Worm (Caenorhabditis elegans) whole organism, L1 larva: Measurements from ENCODE around the gene F11D5.1.

Experiments used
- egl-27 ChIP-seq, 2 experiments: fragments of 150-350 bp in 1 of 2; sonication (generic microtip); optimal IDR thresholded peaks; 3 replicates each; lab custom pipeline; 2017 to 2018; ENCODE audit warnings: missing biosample characterization in 2 of 2, missing genetic modification characterization in 2 of 2, missing genetic modification reagents in 2 of 2
- nhr-76 ChIP-seq: sonication (generic microtip); optimal IDR thresholded peaks from 2 replicates; lab custom pipeline; 2017; ENCODE audit warnings: missing biosample characterization, missing genetic modification characterization
- nhr-77 ChIP-seq: fragments of 150-350 bp; optimal IDR thresholded peaks from 2 replicates; lab custom pipeline; 2014; ENCODE audit warnings: missing biosample characterization, missing genetic modification characterization
- pqm-1 ChIP-seq: sonication (generic microtip); optimal IDR thresholded peaks from 3 replicates; lab custom pipeline; 2017; ENCODE audit warnings: missing biosample characterization, missing genetic modification characterization
- ztf-4 ChIP-seq: fragments of 150-350 bp; optimal IDR thresholded peaks from 2 replicates; lab custom pipeline; 2014; ENCODE audit warnings: missing biosample characterization, missing genetic modification characterization

ce11 chrX:3315891-3316657 is 16.9 kb upstream of the F11D5.1 start:
- TF ChIP-seq nhr-76 (tag; lab: Kevin White, UChicago) (no peak), egl-27 (tag; optimal IDR thresholded peaks at IDR 0.05; lab: Kevin White, UChicago) (no peak), ztf-4 (tag; lab: Kevin White, UChicago) (no peak), nhr-77 (tag; lab: Kevin White, UChicago) (no peak), pqm-1 (tag; lab: Kevin White, UChicago) (no peak)
